Worm (Caenorhabditis elegans) whole organism, L3 larva: ENCODE results near the gene C08E8.4.

Experiments
- ceh-9 ChIP-seq: sonication (generic microtip); optimal IDR thresholded peaks from 2 replicates; lab custom pipeline; 2018; ENCODE audit warnings: missing biosample characterization, missing genetic modification characterization
- fos-1 ChIP-seq: fragments of 150-350 bp; optimal IDR thresholded peaks from 2 replicates; lab custom pipeline; 2014; ENCODE audit warnings: missing biosample characterization, missing genetic modification characterization
- lin-39 ChIP-seq: fragments of 150-350 bp; optimal IDR thresholded peaks from 2 replicates; lab custom pipeline; 2018; ENCODE audit warnings: missing biosample characterization, missing genetic modification reagents, missing genetic modification characterization
- nhr-11 ChIP-seq: fragments of 150-350 bp; optimal IDR thresholded peaks from 2 replicates; lab custom pipeline; 2014; ENCODE audit warnings: missing biosample characterization, missing genetic modification characterization
- nhr-12 ChIP-seq: fragments of 150-350 bp; optimal IDR thresholded peaks from 2 replicates; lab custom pipeline; 2014; ENCODE audit warnings: missing biosample characterization, missing genetic modification characterization
- nhr-237 ChIP-seq: fragments of 150-350 bp; optimal IDR thresholded peaks from 2 replicates; lab custom pipeline; 2014; ENCODE audit warnings: missing biosample characterization, missing genetic modification characterization
- nhr-25 ChIP-seq: sonication (generic microtip); optimal IDR thresholded peaks from 2 replicates; lab custom pipeline; 2017; ENCODE audit warnings: missing biosample characterization, missing genetic modification characterization
- sea-2 ChIP-seq: fragments of 150-350 bp; sonication (generic microtip); optimal IDR thresholded peaks from 4 replicates; lab custom pipeline; 2014; ENCODE audit warnings: missing biosample characterization, missing genetic modification reagents, missing genetic modification characterization
- snpc-4 ChIP-seq: fragments of 150-350 bp; optimal IDR thresholded peaks from 2 replicates; lab custom pipeline; 2014; ENCODE audit warnings: missing biosample characterization, missing genetic modification characterization
- unc-39 ChIP-seq: sonication (generic microtip); optimal IDR thresholded peaks from 4 replicates; lab custom pipeline; 2017; ENCODE audit warnings: missing biosample characterization, missing genetic modification characterization
- unc-62 ChIP-seq: fragments of 150-350 bp; sonication (generic microtip); optimal IDR thresholded peaks from 4 replicates; lab custom pipeline; 2014; ENCODE audit warnings: missing biosample characterization, missing genetic modification reagents, missing genetic modification characterization
- zag-1 ChIP-seq: fragments of 150-350 bp; optimal IDR thresholded peaks from 2 replicates; lab custom pipeline; 2014; ENCODE audit warnings: missing biosample characterization, missing genetic modification characterization
- ztf-11 ChIP-seq: fragments of 150-350 bp; optimal IDR thresholded peaks from 2 replicates; lab custom pipeline; 2014; ENCODE audit warnings: missing biosample characterization, missing genetic modification characterization
- ztf-4 ChIP-seq: fragments of 150-350 bp; optimal IDR thresholded peaks from 2 replicates; lab custom pipeline; 2014; ENCODE audit warnings: missing biosample characterization, missing genetic modification characterization

DNA sequence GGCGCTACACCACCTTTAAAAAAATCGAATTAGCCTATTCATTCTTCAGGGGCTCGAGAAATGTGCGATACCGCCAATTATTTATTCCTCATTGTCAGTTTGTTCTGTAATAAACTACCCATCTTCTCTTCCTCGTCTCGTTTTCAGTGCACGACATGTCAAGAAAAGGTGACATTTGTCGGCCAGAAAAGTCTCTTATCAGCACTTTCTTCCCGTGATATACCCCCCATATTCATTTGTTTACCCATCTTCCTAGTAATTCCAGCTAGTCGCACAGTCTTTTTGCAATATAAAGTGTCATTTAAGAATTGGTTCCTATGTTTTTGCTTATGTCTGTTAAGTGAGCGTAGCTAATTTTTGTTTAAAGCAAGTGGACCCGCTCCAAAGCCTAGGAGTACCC is 47.1 kb upstream of the C08E8.4 start:
- TF ChIP-seq fos-1 (tag; lab: Kevin White, UChicago) (no peak), snpc-4 (no peak), nhr-25 (no peak), ceh-9 (tag; lab: Kevin White, UChicago) (no peak), nhr-12 (tag; lab: Kevin White, UChicago) (no peak), zag-1 (tag; lab: Kevin White, UChicago) (no peak), sea-2 (no peak), nhr-11 (tag; lab: Kevin White, UChicago) (no peak), lin-39 (no peak), ztf-11 (no peak), nhr-237 (no peak), unc-39 (tag; lab: Kevin White, UChicago) (no peak), unc-62 (GFP tag; lab: Kevin White, UChicago) (no peak), ztf-4 (tag; lab: Kevin White, UChicago) (no peak)
